Worm (Caenorhabditis elegans): ENCODE data around the gene hadb-1.
A peak's percentile ranks its signal among the peaks of the same experiment; 100 is the strongest.

DNA sequence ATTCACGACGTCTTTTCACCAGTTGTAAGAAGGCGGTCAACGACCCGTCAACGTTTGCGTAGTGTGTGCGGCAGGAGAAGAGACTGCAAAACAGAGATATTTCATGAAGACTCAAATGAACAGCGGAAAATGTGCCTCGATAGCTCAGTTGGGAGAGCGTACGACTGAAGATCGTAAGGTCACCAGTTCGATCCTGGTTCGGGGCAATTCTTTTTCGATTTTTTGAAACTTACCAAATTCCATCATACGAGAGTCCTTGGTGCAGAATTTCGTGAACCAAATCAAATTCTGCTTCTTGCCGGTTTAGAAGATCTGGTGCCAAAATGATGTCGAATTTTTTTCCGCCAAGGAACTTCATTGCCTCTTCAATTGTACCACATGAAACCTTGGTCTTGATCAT is 35.4 kb downstream of the hadb-1 start:
- TF ChIP-seq rnt-1 (tag; optimal IDR thresholded peaks at IDR 0.05) (peak; percentile 42), unc-130 (tag; optimal IDR thresholded peaks at IDR 0.05) (no peak), tbx-2 (tag; optimal IDR thresholded peaks at IDR 0.05) (no peak), ces-1 (GFP tag; optimal IDR thresholded peaks at IDR 0.05) (no peak), swsn-7 (tag; optimal IDR thresholded peaks at IDR 0.05) (peak; percentile 31), irx-1 (tag; optimal IDR thresholded peaks at IDR 0.05) (no peak), fkh-8 (tag; optimal IDR thresholded peaks at IDR 0.05) (no peak), elt-3 (tag; optimal IDR thresholded peaks at IDR 0.05) (no peak)

Data from whole organism, L1 larva.